Worm (Caenorhabditis elegans) whole organism, L2 larva: Measurements from ENCODE around the gene K07D4.4.

Experiments
- mab-5 ChIP-seq: fragments of 150-350 bp; optimal IDR thresholded peaks from 2 replicates; lab custom pipeline; 2014; ENCODE audit warnings: missing biosample characterization, missing genetic modification characterization
- nhr-77 ChIP-seq: fragments of 150-350 bp; optimal IDR thresholded peaks from 2 replicates; lab custom pipeline; 2014; ENCODE audit warnings: missing biosample characterization, missing genetic modification characterization
- skn-1 ChIP-seq: sonication (generic microtip); optimal IDR thresholded peaks from 2 replicates; lab custom pipeline; 2017; ENCODE audit warnings: missing biosample characterization, missing genetic modification characterization
- sma-9 ChIP-seq, 2 experiments: fragments of 150-350 bp in 1 of 2; sonication (generic microtip) in 1 of 2; optimal IDR thresholded peaks; 2 replicates each; lab custom pipeline; 2014 to 2016; ENCODE audit warnings: missing genetic modification characterization in 2 of 2, mild to moderate bottlenecking in 1 of 2, missing biosample characterization in 1 of 2, missing compliant biosample characterization in 1 of 2, missing genetic modification reagents in 1 of 2, moderate library complexity in 1 of 2
- unc-62 ChIP-seq: fragments of 150-350 bp; optimal IDR thresholded peaks from 2 replicates; lab custom pipeline; 2014; ENCODE audit warnings: missing biosample characterization, missing genetic modification reagents, missing genetic modification characterization
- zag-1 ChIP-seq: fragments of 150-350 bp; optimal IDR thresholded peaks from 2 replicates; lab custom pipeline; 2014; ENCODE audit warnings: missing biosample characterization, missing genetic modification characterization

- TF ChIP-seq unc-62 (GFP tag; lab: Kevin White, UChicago) = no peak
- no peak for TF ChIP-seq skn-1
- no peak for TF ChIP-seq sma-9 (GFP tag; optimal IDR thresholded peaks at IDR 0.05; lab: Kevin White, UChicago)
- TF ChIP-seq sma-9 (tag; optimal IDR thresholded peaks at IDR 0.05; lab: Kevin White, UChicago) = no peak
- TF ChIP-seq nhr-77 (tag; lab: Kevin White, UChicago) = no peak
- no peak for TF ChIP-seq zag-1 (tag; lab: Kevin White, UChicago)
- no peak for TF ChIP-seq mab-5 (tag; lab: Kevin White, UChicago)
Observed at ce11 chrII:4062477-4062876, 30.3 kb upstream of the K07D4.4 start, which contains the start of gene gadr-4.
